Worm (Caenorhabditis elegans): ENCODE data around the gene rbm-28.

The rbm-28 gene

DNA sequence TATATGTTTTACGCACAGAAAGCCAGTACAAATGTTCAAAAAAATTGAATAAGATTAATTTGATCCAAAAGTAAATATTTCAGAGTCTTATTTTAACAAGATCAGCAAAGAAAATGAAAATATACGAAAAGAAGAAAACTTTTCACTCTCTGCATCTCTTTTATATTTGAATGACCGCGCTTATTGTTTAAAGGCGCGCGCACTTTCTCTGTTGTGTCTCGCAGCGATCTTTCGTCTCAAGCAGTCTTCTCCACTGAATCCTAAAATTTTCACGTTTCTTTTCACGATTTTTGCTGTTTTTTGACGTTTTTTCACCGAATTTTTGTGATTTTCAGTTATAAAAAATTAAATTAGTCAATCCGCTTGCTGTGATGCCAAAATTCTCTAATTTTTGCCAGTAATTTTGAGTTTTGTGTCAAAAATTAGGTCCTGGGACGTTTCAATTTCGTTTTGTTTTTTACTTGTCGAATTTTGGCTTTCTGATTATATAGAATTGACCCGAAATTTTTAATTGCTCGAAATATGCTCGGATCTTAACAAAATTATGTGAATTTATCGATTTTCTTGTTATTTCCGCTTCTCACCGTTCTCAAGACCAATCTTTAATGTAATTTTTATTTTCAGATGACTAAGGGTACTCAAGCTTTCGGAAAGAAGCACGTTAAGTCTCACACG lies 42.0 kb upstream of the rbm-28 start, which contains the start of gene W01D2.1 (continued):
- TF ChIP-seq nhr-129 (tag; optimal IDR thresholded peaks at IDR 0.05) = peak; percentile 70
- TF ChIP-seq nhr-11 (tag; optimal IDR thresholded peaks at IDR 0.05) = no peak
- peak; percentile 36 for TF ChIP-seq sem-4 (tag; optimal IDR thresholded peaks at IDR 0.05)
- TF ChIP-seq ceh-16 (tag; optimal IDR thresholded peaks at IDR 0.05) = no peak
- TF ChIP-seq lin-13 (GFP tag; optimal IDR thresholded peaks at IDR 0.05) = peak; percentile 52
- TF ChIP-seq unc-62 (GFP tag; optimal IDR thresholded peaks at IDR 0.05) = no peak

DNA sequence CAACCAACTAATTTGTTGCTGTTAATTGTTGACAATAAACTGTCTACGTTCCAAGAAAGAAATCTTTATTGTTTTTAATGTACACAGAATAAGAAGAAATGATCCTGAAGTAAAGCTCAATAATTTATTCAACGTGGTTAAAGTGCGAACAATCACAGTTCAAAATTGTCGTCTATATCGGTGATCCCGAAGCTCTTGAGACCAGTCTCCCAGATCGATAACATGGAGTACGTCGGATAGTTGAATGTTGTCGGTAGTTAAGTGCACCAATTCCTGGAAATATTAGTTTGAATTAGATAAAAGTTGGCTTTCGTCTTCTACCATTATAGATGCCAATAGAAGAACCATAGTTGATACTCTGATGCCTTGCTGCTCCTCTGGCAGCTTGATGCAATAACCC lies 41.0 kb upstream of the rbm-28 start:
- TF ChIP-seq mab-5 (tag; optimal IDR thresholded peaks at IDR 0.05) (no peak), nhr-25 (tag; optimal IDR thresholded peaks at IDR 0.05) (no peak), lin-39 (tag; optimal IDR thresholded peaks at IDR 0.05) (no peak), nhr-11 (tag; optimal IDR thresholded peaks at IDR 0.05) (no peak), ZK546.5 (tag; optimal IDR thresholded peaks at IDR 0.05) (no peak), ztf-4 (tag; optimal IDR thresholded peaks at IDR 0.05) (no peak), snpc-4 (tag; optimal IDR thresholded peaks at IDR 0.05) (no peak), mdl-1 (tag; optimal IDR thresholded peaks at IDR 0.05) (no peak), ceh-82 (tag; optimal IDR thresholded peaks at IDR 0.05) (no peak), mbf-1 (tag; optimal IDR thresholded peaks at IDR 0.05) (no peak), unc-55 (GFP tag; optimal IDR thresholded peaks at IDR 0.05) (no peak), skn-1 (tag; optimal IDR thresholded peaks at IDR 0.05) (no peak), Y55F3AM.14 (GFP tag; optimal IDR thresholded peaks at IDR 0.05) (no peak), F13H6.1 (tag; optimal IDR thresholded peaks at IDR 0.05) (no peak), ceh-16 (tag; optimal IDR thresholded peaks at IDR 0.05) (no peak), peb-1 (tag; optimal IDR thresholded peaks at IDR 0.05) (no peak), nhr-77 (tag; optimal IDR thresholded peaks at IDR 0.05) (no peak), nhr-23 (tag; optimal IDR thresholded peaks at IDR 0.05) (no peak), ztf-11 (tag; optimal IDR thresholded peaks at IDR 0.05) (no peak)

DNA sequence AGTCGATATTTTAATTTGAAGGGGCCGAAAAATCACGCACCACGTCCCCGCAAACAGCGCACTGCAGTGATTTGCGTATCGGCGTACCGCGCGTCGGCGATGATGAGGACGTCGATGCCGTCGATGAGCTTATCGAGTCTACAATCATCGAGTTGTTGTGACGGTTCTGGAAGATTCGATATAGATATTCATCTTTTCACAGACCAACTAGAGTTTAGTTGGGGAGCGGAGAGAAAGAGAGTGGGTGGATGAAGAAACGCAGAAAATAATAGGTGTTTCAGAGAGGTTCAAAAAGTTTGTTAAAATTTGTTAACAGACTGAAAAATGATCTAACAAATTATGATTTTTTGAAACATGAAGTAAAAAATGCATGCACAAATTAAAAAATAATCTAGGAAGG lies 38.7 kb upstream of the rbm-28 start, which contains the start of gene nhr-61:
nhr-61 (minus strand) TSS at position 168 of the 400 bp plus-strand sequence.
- TF ChIP-seq egl-27 (tag; optimal IDR thresholded peaks at IDR 0.05) (no peak), nhr-25 (tag; optimal IDR thresholded peaks at IDR 0.05) (no peak), nhr-23 (tag; optimal IDR thresholded peaks at IDR 0.05) (no peak), elt-1 (tag; optimal IDR thresholded peaks at IDR 0.05) (peak; percentile 54)

DNA sequence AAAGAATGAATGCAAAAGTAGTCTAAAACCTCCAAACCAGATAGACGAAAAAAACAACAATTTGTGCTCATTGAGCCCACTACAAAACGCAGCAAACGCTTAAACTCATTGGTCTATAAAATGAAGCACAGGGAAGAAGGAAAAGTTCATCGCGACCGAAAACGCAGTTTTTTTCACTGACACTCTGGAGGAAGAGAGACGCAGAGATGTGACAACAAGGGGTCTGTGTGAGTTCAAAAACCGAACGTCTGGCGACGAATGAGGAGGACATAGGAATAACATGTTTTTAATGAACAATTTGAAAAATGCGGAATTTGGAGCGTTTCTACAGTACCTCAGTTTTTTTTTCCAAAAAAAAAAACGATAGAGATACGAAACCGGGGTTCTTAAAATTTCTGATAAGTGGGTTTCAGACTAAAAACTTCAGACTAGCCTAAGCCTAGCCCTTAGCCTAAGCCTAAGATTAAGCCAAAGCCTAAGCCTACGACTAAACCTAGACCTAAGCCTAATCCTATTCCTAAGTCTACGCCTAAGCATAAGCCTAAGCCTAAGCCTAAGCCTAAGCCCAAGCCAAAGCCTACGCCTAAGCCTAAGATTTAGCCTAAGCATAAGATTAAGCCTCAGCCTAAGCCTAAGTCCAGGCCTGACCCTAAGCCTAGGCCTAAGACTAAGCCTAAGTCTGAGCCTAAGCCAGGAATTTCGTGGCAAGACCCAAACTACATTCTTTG lies 37.6 kb upstream of the rbm-28 start:
- no peak for TF ChIP-seq lin-11 (tag; optimal IDR thresholded peaks at IDR 0.05)
- no peak for TF ChIP-seq crh-2 (tag; optimal IDR thresholded peaks at IDR 0.05)
- TF ChIP-seq fos-1 (tag; optimal IDR thresholded peaks at IDR 0.05) = peak; percentile 11
- no peak for TF ChIP-seq nhr-77 (tag; optimal IDR thresholded peaks at IDR 0.05)
- TF ChIP-seq peb-1 (tag; optimal IDR thresholded peaks at IDR 0.05) = no peak
- no peak for TF ChIP-seq R02D3.7 (tag; optimal IDR thresholded peaks at IDR 0.05)
- no peak for TF ChIP-seq alr-1 (tag; optimal IDR thresholded peaks at IDR 0.05)

DNA sequence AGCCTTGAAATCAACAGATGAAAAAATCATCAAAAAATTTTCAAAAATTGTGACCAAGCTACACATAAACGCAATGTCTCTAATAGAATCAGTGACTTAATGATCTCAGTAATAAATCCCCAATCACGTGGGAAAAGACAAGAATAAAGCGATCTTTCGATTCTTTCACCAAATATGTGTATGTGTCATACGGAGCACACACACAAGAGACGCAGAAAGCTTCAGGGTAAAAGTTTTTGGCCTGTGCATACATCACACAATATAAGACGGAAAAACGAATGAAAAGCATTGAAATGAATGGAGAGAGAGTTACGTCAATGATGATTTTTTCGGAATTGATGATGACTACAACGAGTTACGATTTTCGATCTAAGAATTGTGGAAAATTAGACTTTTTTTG lies 36.6 kb upstream of the rbm-28 start:
- TF ChIP-seq fos-1 (tag; optimal IDR thresholded peaks at IDR 0.05) (peak; percentile 54), nhr-25 (tag; optimal IDR thresholded peaks at IDR 0.05) (no peak), mdl-1 (tag; optimal IDR thresholded peaks at IDR 0.05) (no peak), zag-1 (tag; optimal IDR thresholded peaks at IDR 0.05) (no peak), ztf-11 (tag; optimal IDR thresholded peaks at IDR 0.05) (no peak), ztf-1 (GFP tag; conservative IDR thresholded peaks at IDR 0.05) (no peak), nhr-129 (tag; optimal IDR thresholded peaks at IDR 0.05) (no peak), sem-4 (tag; optimal IDR thresholded peaks at IDR 0.05) (no peak), unc-62 (GFP tag; optimal IDR thresholded peaks at IDR 0.05) (no peak), unc-39 (tag; optimal IDR thresholded peaks at IDR 0.05) (no peak), C34F6.9 (tag; optimal IDR thresholded peaks at IDR 0.05) (peak; percentile 13), nhr-21 (tag; optimal IDR thresholded peaks at IDR 0.05) (peak; percentile 5), crh-2 (tag; optimal IDR thresholded peaks at IDR 0.05) (no peak)

Measured in whole organism, L2 larva.